Fruit fly (Drosophila melanogaster) whole organism, pupa: ENCODE results near the gene CG12439.

Experiments
- CG12605 ChIP-seq: fragments of 200-800 bp; sonication (Bioruptor generic); IDR thresholded peaks from 2 replicates; pipeline ENCODE4 v1.3.6; 2022; ENCODE audit warnings: missing biosample characterization, missing genetic modification characterization
- CG14655 ChIP-seq: fragments of 200-800 bp; sonication (Bioruptor generic); optimal IDR thresholded peaks from 3 replicates; lab custom pipeline; 2017; ENCODE audit warnings: mild to moderate bottlenecking, missing biosample characterization, missing genetic modification reagents, missing genetic modification characterization
- D1 ChIP-seq: fragments of 200-800 bp; sonication (Bioruptor generic); optimal IDR thresholded peaks from 2 replicates; lab custom pipeline; 2018; ENCODE audit warnings: missing biosample characterization, mild to moderate bottlenecking, missing genetic modification characterization, moderate library complexity
- EcR ChIP-seq: fragments of 200-800 bp; sonication (Bioruptor generic); optimal IDR thresholded peaks from 3 replicates; lab custom pipeline; 2019; ENCODE audit warnings: missing biosample characterization, missing genetic modification characterization, mild to moderate bottlenecking, moderate library complexity, missing genetic modification reagents
- Pif1A ChIP-seq: fragments of 200-800 bp; sonication (Bioruptor generic); optimal IDR thresholded peaks from 3 replicates; lab custom pipeline; 2016; ENCODE audit warnings: missing biosample characterization, missing genetic modification characterization
- Pif1B ChIP-seq: fragments of 200-800 bp; sonication (Bioruptor generic); optimal IDR thresholded peaks from 3 replicates; lab custom pipeline; 2016; ENCODE audit warnings: missing biosample characterization, missing genetic modification characterization
- rn ChIP-seq: fragments of 200-800 bp; sonication (Bioruptor generic); IDR thresholded peaks from 2 replicates; pipeline ENCODE4 v1.3.6; 2022; ENCODE audit warnings: missing biosample characterization, missing genetic modification characterization

DNA sequence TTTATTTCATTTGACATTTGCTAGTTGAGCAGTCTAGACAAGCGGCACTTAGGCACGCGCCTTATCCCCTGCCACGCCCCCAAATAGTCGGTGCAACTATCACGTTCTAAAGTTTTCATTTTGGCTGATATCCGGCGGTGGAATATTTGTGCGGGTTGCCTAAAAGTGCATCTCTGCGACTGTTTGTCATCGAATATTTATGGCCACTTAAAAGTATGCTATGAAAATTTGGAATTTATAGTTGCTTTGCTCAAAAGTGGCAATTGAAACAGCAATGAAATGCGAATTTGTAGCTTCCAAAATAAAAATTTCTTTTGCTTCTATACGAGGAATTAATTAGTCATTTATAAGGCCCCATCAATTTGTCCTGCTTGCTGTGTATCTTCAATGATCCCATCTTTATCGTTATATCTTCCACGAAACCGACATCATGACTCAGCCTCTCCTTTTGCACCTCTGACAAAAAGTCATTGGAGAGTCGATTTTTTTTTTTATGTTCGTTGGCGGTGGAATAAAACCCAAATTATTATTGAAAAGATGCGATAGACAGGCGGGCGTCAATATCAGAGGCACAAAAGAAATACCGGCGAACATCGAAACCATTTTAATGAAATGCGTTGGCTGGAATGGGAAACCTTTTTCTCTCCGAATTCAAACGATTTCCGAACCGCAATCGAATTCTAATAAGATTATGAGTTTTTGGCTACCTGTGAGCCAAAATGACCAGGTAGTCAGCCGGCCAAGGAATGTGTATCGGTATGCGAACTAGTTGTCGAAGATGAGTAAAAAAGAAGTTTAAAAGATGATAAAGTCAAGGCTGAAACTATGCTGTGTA lies 43.8 kb downstream of the CG12439 start:
- no peak for TF ChIP-seq CG12605
- TF ChIP-seq D1 (tag; lab: Kevin White, UChicago): no peak
- no peak for TF ChIP-seq EcR (GFP tag; lab: Kevin White, UChicago)
- TF ChIP-seq rn (GFP tag; lab: Robert Waterston, UW): no peak
- TF ChIP-seq Pif1B (GFP tag; lab: Kevin White, UChicago): no peak
- TF ChIP-seq CG14655 (GFP tag; lab: Kevin White, UChicago): no peak
- TF ChIP-seq Pif1A: no peak
